Worm (Caenorhabditis elegans) whole organism, L4/young adult: ENCODE results near the gene sodh-2.

Experiments
- W03F9.2 ChIP-seq: fragments of 150-350 bp; optimal IDR thresholded peaks from 2 replicates; lab custom pipeline; 2014; ENCODE audit warnings: missing biosample characterization, missing genetic modification characterization
- dao-5 ChIP-seq: sonication (generic microtip); optimal IDR thresholded peaks from 2 replicates; lab custom pipeline; 2016; ENCODE audit warnings: missing genotype, missing genetic modification characterization, moderate library complexity, missing compliant biosample characterization
- him-1 ChIP-seq: sonication (generic microtip); optimal IDR thresholded peaks from 2 replicates; lab custom pipeline; 2016; ENCODE audit warnings: missing genotype, missing genetic modification reagents, missing genetic modification characterization, missing compliant biosample characterization

Gene sodh-2

DNA sequence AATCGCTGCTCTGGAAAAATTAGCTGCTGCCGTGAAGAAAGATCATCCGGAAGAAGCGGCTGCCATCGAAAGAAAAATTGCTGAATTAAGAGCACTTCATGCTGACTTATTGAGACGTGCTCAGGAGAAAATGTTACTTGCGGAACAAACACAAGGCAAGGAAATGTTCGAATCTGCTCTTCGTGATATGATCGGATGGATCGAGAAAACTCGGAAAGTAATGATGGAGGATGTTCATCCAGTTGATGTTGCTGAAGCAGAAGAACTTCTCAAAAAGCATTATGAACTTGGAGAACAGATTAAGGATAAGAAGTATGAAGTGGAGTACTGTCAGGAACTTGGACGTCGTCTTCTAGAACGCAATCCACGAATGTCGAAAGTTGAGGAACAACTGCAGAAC, 14.9 kb upstream of the sodh-2 start:
- TF ChIP-seq dao-5 = no peak

DNA sequence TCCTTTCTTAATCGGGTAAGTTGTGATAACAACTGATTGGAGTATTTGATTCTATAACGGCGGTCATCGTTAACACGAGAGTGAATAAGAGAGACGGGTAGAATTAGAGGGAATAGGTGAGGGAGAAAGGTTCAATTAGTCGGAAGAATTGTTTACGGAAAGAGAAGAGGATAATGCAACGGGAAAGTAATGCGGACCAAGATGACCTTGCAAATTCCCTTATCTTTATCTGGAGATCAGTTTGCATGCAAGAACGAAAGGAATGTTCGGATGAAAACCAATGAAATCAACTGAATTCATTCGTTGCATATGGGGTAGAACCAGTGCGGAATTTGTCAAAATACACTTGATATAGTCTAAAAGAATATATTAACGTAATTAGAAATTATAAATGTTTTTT, 11.1 kb upstream of the sodh-2 start:
- TF ChIP-seq dao-5 (no peak), him-1 (tag; lab: Kevin White, UChicago) (no peak), W03F9.2 (tag; lab: Kevin White, UChicago) (no peak)

DNA sequence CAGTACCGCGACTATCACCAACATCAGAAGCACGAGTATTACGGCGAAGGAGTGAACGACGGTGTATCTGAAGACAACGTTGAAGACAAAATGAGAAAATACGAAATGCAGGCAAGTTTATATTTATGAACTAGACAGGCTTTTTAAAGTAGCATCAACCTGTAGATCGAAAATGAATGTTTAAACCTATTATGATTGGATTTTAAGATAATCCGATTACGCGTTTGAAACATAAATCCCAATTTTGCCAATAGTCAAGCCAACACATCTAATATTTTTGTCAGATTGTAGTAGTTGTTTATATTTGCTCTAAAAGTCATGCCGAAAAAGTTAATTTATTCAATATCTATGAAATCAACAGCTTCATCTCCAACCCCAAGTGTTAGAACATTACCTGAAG, 10.2 kb upstream of the sodh-2 start:
- TF ChIP-seq W03F9.2 (tag; lab: Kevin White, UChicago) = no peak
- TF ChIP-seq dao-5 = no peak
- TF ChIP-seq him-1 (tag; lab: Kevin White, UChicago) = no peak

DNA sequence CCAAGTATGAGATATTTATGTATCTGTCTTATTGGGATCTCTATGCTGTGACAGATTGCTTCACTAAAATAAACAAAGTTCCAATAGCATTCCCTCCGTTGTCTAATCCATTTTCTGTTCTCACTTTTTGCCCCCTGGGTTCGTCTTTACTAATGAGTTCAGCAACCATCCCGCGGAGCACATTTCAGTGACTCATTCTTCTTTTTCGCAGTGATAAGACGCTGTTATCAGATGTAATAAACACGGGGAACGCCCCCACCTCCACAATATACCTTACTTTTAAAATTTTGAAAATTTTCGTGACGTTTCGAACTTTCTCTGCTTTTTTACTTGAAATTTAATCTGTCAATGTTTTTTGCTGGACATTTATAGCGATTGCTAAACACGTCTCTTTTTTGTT, 9.1 kb upstream of the sodh-2 start:
- TF ChIP-seq him-1 (tag; lab: Kevin White, UChicago) (no peak), W03F9.2 (tag; lab: Kevin White, UChicago) (no peak), dao-5 (no peak)

DNA sequence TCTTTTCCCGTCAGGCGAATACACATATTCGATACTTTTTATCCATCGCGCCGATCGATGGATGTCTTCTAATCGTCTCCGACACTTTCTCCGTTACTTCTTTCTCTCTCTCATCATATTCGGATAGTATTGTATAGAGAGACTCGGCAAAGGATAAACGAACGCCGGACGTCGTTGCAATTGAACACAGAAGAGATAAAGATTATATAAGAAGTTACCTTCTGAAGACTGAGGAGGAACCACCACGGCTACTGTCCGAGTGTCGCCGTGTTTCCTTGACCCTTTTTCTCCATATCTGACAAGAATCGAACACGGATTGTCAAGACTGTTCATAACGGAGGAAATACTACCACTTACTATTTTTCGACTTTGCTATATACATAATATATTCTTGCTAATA, 8.1 kb upstream of the sodh-2 start, which contains the start of gene sma-1:
TSS of gene sma-1 (plus strand) at position 301 of the 400 bp plus-strand sequence.
- TF ChIP-seq W03F9.2 (tag; lab: Kevin White, UChicago) = no peak

DNA sequence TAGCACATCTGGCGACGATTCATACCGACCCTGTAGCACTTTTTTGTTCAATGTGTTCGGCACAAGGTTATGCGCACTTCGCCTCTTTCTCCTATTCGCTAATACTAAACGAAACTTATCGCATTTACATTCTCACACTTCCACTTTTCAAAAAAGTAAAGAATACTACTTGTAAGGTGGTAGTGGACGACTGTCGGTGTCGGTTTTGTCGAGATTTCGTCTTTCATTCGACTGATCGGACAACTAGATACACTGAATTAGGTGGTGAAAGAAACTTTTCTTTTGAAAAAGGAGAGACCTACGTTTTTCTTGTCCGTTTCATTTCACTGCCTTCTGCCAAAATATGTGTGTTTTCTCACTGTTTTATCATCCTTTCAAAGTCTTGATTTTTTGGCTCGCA, 6.6 kb upstream of the sodh-2 start:
- TF ChIP-seq W03F9.2 (tag; lab: Kevin White, UChicago) = no peak
- no peak for TF ChIP-seq him-1 (tag; lab: Kevin White, UChicago)
- no peak for TF ChIP-seq dao-5

DNA sequence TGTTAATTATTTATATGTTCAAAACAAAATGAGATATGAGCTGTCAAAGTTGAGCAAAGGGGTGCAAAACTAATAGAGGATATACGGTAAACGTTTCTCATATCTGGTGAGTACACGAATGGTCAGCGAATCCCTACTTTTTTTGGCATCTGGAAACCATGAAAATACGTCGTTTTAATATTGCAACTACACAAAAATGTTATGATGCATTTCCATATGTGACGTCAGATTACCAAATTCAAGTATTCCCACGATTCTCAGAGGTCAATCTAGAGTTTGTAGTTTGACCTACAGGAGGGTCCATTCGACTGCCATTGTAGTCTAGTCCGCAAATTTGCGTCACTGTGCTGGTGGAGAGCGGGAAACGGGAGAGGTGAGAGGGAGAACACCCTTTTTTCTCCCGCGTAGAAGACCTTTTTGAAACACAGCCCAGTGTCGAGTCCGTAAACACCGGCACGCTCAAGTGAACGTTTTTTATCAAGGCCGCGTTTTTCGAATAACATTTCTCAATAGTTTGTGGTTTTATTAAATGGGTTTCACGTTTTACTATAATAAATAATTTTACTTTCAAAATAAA, 5.4 kb upstream of the sodh-2 start:
- no peak for TF ChIP-seq W03F9.2 (tag; lab: Kevin White, UChicago)
- TF ChIP-seq him-1 (tag; lab: Kevin White, UChicago) = no peak
- no peak for TF ChIP-seq dao-5

DNA sequence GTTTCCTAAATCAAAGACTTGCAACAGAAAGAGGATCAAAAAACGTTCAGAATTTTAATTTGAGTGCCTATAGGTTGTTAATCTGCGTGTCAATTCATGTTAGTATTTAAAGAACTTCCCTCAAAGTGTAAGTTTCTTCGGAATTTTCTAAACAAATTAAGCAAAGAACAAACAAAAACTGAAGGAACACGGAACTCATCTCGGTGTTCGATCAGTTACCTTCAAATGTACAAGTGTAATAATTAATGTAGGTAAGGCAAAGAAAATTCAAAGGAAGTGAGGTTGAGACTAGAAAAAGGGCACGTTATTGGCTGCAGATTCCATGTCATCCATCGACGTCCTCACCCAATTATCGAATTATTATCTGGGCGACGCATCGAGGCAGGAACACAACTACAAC, 2.9 kb upstream of the sodh-2 start, which contains the start of gene K12G11.6:
TSS of gene K12G11.6 (plus strand) at position 357 of the 400 bp plus-strand sequence.
- no peak for TF ChIP-seq him-1 (tag; lab: Kevin White, UChicago)
- no peak for TF ChIP-seq dao-5
- TF ChIP-seq W03F9.2 (tag; lab: Kevin White, UChicago) = no peak

DNA sequence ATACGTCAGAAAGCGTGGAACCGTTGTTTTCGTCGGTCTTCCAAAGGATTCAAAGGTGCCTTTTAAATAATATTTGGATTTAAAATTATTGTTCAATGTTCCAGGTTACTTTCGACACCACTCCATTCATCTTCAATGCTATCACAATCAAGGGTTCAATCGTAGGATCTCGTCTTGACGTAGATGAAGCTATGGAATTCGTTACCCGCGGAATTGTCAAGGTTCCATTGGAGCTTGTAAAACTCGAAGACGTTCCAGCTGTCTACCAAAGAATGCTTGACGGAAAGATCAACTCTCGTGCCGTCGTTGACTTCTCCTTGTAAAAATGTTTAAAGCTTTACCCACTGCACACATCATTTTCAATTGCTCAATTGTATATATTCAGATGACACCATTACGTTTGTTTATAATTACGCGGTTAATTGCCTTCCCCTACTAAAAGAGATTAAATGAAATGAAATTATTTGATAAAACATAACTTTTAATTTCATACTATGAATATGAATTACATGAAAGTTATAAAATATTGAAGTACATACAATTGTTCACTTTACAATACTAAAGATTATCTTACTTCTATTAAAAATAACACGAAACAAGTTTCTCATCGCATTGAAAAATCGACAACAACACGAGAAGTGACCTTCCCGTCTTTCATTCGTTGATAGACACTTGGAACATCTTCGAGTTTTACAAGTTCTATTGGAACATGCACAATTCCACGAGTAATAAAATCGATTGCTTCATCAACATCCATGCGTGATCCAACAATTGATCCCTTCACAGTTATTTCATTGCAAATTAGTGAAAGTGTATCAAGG, 1.7 kb downstream of the sodh-2 start:
- no peak for TF ChIP-seq dao-5
- no peak for TF ChIP-seq him-1 (tag; lab: Kevin White, UChicago)
- no peak for TF ChIP-seq W03F9.2 (tag; lab: Kevin White, UChicago)

DNA sequence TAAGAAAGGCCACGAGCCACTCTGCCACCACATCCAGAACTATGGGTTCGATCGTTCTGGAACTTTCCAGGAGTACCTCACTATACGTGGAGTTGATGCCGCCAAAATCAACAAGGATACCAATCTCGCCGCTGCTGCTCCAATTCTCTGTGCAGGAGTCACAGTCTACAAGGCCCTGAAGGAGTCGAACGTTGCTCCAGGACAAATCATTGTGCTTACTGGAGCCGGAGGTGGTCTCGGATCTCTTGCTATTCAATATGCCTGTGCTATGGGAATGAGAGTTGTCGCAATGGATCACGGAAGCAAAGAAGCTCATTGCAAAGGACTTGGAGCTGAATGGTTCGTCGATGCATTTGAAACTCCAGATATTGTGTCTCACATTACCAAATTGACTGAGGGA, 2.4 kb downstream of the sodh-2 start:
- TF ChIP-seq him-1 (tag; lab: Kevin White, UChicago) (no peak), W03F9.2 (tag; lab: Kevin White, UChicago) (no peak), dao-5 (no peak)

DNA sequence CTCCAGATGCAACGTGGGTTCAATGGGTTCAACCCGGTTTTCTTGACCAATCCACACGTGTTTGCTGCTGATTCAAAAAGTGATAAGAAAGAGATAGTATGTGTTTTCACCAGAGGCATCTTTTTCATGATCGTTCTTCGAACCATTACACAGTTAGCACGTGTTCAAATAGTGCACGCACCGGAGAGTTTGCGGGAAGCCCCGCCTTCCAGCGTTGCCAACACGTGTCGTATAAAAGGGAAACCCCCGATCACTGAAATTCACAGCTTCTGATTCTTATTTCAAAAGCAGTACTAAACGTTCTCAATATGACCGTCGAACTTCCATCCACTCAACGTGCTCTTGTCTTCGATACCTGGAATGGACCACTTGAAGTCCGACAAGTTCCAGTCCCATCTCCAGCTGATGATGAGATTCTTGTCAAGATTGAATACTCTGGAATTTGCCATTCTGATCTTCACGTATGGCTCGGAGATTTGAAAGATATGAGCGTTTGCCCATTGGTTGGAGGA, 3.0 kb downstream of the sodh-2 start, which contains the start of gene adh-1:
TSS of gene adh-1 (plus strand) at position 261 of the 512 bp plus-strand sequence.
- TF ChIP-seq him-1 (tag; lab: Kevin White, UChicago) = no peak
- TF ChIP-seq W03F9.2 (tag; lab: Kevin White, UChicago) = no peak
- no peak for TF ChIP-seq dao-5

DNA sequence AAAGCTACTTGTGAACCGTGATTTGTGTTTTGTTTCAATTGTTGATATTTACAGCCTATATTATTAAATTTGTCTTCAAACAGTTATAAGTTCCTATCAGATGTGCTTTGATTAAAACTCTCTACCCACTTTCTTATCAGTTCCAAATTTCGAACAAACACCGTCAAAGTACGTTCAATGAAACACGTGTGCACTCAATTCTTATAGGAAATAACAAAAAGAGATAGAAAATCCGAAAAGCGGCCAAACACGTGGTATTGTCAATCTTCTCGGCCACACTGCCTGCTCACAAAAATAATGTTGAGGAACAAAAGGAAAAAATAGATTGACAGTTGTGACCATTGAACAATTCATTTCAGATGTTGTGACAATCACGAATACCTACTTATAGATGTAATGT, 5.1 kb downstream of the sodh-2 start:
- no peak for TF ChIP-seq dao-5
- no peak for TF ChIP-seq W03F9.2 (tag; lab: Kevin White, UChicago)
- no peak for TF ChIP-seq him-1 (tag; lab: Kevin White, UChicago)

DNA sequence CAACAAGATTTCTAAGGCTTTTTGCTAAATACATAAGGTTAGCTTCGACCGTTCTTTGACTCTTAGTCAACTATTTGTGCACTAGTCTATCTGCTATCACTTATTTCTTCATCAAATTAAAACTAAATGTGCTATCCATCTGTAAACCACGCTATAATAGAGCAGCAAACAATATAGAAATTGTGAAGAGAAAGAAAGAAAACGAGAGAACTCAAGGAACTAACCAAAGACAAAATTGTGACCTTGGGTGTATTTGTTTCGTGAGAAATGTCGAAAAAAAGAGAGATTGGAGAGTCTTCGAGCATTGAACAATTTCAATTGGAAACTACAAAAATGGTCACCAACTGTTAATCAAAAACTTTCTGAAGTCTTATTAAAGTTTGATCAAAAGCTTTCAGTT, 6.0 kb downstream of the sodh-2 start:
- TF ChIP-seq him-1 (tag; lab: Kevin White, UChicago) = no peak
- no peak for TF ChIP-seq W03F9.2 (tag; lab: Kevin White, UChicago)
- TF ChIP-seq dao-5 = no peak

DNA sequence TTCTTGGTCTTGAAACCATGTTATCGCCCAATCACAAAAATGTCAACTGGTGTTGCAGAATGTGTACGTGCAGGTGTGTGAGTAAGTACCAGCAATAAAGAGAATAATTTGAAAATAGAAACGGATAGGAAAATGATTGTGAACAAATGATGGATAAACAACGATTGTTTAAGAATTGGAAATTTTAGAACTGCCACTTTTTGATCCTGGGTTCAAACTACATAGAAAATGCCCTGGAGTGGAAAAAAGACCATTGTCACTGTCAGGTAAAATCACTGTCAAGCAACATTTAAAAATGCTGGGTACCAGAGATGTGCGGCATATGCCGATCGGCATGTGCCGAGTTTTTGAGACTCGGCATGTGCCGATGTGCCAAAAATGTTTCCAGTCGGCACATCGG, 7.8 kb downstream of the sodh-2 start:
- TF ChIP-seq dao-5 (no peak), W03F9.2 (tag; lab: Kevin White, UChicago) (no peak), him-1 (tag; lab: Kevin White, UChicago) (no peak)
